Worm (Caenorhabditis elegans) whole organism, L4/young adult: ENCODE measurements around the gene K07H8.8.

Experiments
- W03F9.2 ChIP-seq: fragments of 150-350 bp; optimal IDR thresholded peaks from 2 replicates; lab custom pipeline; 2014; ENCODE audit warnings: missing biosample characterization, missing genetic modification characterization
- dao-5 ChIP-seq: sonication (generic microtip); optimal IDR thresholded peaks from 2 replicates; lab custom pipeline; 2016; ENCODE audit warnings: missing genotype, missing genetic modification characterization, moderate library complexity, missing compliant biosample characterization
- him-1 ChIP-seq: sonication (generic microtip); optimal IDR thresholded peaks from 2 replicates; lab custom pipeline; 2016; ENCODE audit warnings: missing genotype, missing genetic modification reagents, missing genetic modification characterization, missing compliant biosample characterization

DNA sequence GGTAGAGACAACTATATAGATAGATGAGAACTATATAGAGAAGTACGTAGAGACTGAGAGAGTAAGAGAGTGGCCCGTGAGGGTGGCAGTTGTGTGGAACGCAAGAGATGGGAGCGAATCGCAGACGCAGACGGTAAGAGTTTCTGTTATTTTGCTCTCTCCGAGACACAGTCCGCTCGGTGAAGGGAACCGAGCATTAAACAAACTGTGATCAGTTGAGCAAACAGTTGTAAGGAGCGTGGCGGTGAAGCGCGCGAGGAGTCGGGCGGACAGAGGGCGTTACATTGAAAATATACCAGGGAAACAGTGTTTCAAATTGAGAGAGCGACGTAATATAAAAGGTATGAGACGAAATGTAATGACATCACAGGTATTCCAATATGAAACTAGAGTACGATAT lies 38.7 kb downstream of the K07H8.8 start:
- TF ChIP-seq him-1 (tag; lab: Kevin White, UChicago) (no peak), dao-5 (tag; lab: Kevin White, UChicago) (no peak), W03F9.2 (tag; lab: Kevin White, UChicago) (no peak)
